Worm (Caenorhabditis elegans) whole organism, late embryonic: ENCODE results near the gene C08E3.14.

ENCODE experiments used
- Y22D7AL.16 ChIP-seq: sonication (generic microtip); optimal IDR thresholded peaks from 2 replicates; lab custom pipeline; 2016; ENCODE audit warnings: missing genetic modification characterization, missing compliant biosample characterization
- elt-2 ChIP-seq: sonication (generic microtip); optimal IDR thresholded peaks from 2 replicates; lab custom pipeline; 2016; ENCODE audit warnings: missing genetic modification reagents, missing genetic modification characterization, missing compliant biosample characterization
- hlh-30 ChIP-seq: sonication (generic microtip); optimal IDR thresholded peaks from 2 replicates; lab custom pipeline; 2017; ENCODE audit warnings: antibody characterized with exemption, missing genetic modification characterization, missing compliant biosample characterization; ENCODE audit not compliant: insufficient read depth
- nhr-11 ChIP-seq: fragments of 150-350 bp; optimal IDR thresholded peaks from 2 replicates; lab custom pipeline; 2014; ENCODE audit warnings: missing biosample characterization, missing genetic modification characterization
- pqm-1 ChIP-seq: sonication (generic microtip); optimal IDR thresholded peaks from 2 replicates; lab custom pipeline; 2016; ENCODE audit warnings: missing genetic modification characterization, missing compliant biosample characterization
- rnt-1 ChIP-seq: sonication (generic microtip); optimal IDR thresholded peaks from 2 replicates; lab custom pipeline; 2016; ENCODE audit warnings: missing genetic modification characterization, missing compliant biosample characterization
- unc-86 ChIP-seq: sonication (generic microtip); optimal IDR thresholded peaks from 2 replicates; lab custom pipeline; 2016; ENCODE audit warnings: missing genetic modification characterization, missing compliant biosample characterization
- zip-5 ChIP-seq: sonication (generic microtip); optimal IDR thresholded peaks from 2 replicates; lab custom pipeline; 2016; ENCODE audit warnings: missing genetic modification characterization, missing compliant biosample characterization

ce11 chrII:1621795-1622194 lies 4.0 kb upstream of the C08E3.14 start:
- TF ChIP-seq elt-2 (tag; lab: Kevin White, UChicago) (peak; percentile 46), unc-86 (tag; lab: Kevin White, UChicago) (no peak), hlh-30 (tag; lab: Kevin White, UChicago) (no peak), pqm-1 (no peak), rnt-1 (tag; lab: Kevin White, UChicago) (no peak), Y22D7AL.16 (no peak), nhr-11 (no peak), zip-5 (no peak)
